Fruit fly (Drosophila melanogaster): Measurements from ENCODE around the gene Hsp23.

Gene Hsp23

dm6 chr3L:9425838-9426237 is 44.2 kb downstream of the Hsp23 start (continued):
- peak; percentile 47 for TF ChIP-seq gem (tag; optimal IDR thresholded peaks at IDR 0.05)
- peak; percentile 28 for TF ChIP-seq Ssrp (tag; optimal IDR thresholded peaks at IDR 0.05)
- peak; percentile 22 for TF ChIP-seq CG2712 (tag; optimal IDR thresholded peaks at IDR 0.05)
- TF ChIP-seq aop (GFP tag; IDR thresholded peaks at IDR 0.05) = no peak
- TF ChIP-seq CG6254 (GFP tag; optimal IDR thresholded peaks at IDR 0.05) = no peak
- TF ChIP-seq stc (GFP tag; IDR thresholded peaks at IDR 0.05) = peak; percentile 17; the same call in 1 of the 2 replicates
- no peak for TF ChIP-seq Nf-YC (tag; optimal IDR thresholded peaks at IDR 0.05)
- no peak for TF ChIP-seq crc (GFP tag; optimal IDR thresholded peaks at IDR 0.05)
- no peak for TF ChIP-seq CG6272 (GFP tag; IDR thresholded peaks at IDR 0.05)
- peak; percentile 76 for TF ChIP-seq vvl (GFP tag; IDR thresholded peaks at IDR 0.05)
- peak; percentile 18; the same call in 1 of the 2 replicates for TF ChIP-seq lmd (GFP tag; IDR thresholded peaks at IDR 0.05)
- no peak for TF ChIP-seq da (GFP tag; optimal IDR thresholded peaks at IDR 0.05)
- peak; percentile 37 for TF ChIP-seq stwl (tag; optimal IDR thresholded peaks at IDR 0.05)
- TF ChIP-seq gro (GFP tag; optimal IDR thresholded peaks at IDR 0.05) = no peak
- peak; percentile 24; the same call in 1 of the 3 replicates for TF ChIP-seq CG11695 (GFP tag; IDR thresholded peaks at IDR 0.05)
- no peak for TF ChIP-seq CG12236 (GFP tag; optimal IDR thresholded peaks at IDR 0.05)
- TF ChIP-seq Hmx (GFP tag; optimal IDR thresholded peaks at IDR 0.05) = no peak
- TF ChIP-seq CG1832 (GFP tag; optimal IDR thresholded peaks at IDR 0.05) = no peak
- no peak for TF ChIP-seq hkb (optimal IDR thresholded peaks at IDR 0.05)
- peak; percentile 10; the same call in 1 of the 2 replicates for TF ChIP-seq hkb (GFP tag; IDR thresholded peaks at IDR 0.05)
- 0 out of 3 replicates have a peak, but pooled peaks have one; percentile 17 for TF ChIP-seq ken (GFP tag; IDR thresholded peaks at IDR 0.05)

dm6 chr3L:9426656-9427294 is 45.1 kb downstream of the Hsp23 start, which contains the start of the genes Atat and Shc:
TSS of gene Atat (minus strand) at chr3L:9426758.
TSS of gene Shc (plus strand) at chr3L:9427010.
- TF ChIP-seq Atf-2 (GFP tag; optimal IDR thresholded peaks at IDR 0.05) (peak; percentile 99), H15 (GFP tag; IDR thresholded peaks at IDR 0.05) (peak; percentile 100), jumu (GFP tag; optimal IDR thresholded peaks at IDR 0.05) (peak; percentile 100), chinmo (GFP tag; IDR thresholded peaks at IDR 0.05; ENCODE audit: partially characterized antibody) (peak; percentile 53; the same call in 2 of the 4 replicates), Hmx (GFP tag; optimal IDR thresholded peaks at IDR 0.05) (peak; percentile 97), odd (GFP tag; optimal IDR thresholded peaks at IDR 0.05) (peak; percentile 88), ATbp (GFP tag; optimal IDR thresholded peaks at IDR 0.05) (peak; percentile 93), NC2β (GFP tag; optimal IDR thresholded peaks at IDR 0.05) (peak; percentile 99), Nf-YC (tag; optimal IDR thresholded peaks at IDR 0.05) (peak; percentile 91), CG1024 (GFP tag; IDR thresholded peaks at IDR 0.05) (peak; percentile 96), CG18764 (GFP tag; optimal IDR thresholded peaks at IDR 0.05) (peak; percentile 99), bcd (GFP tag; optimal IDR thresholded peaks at IDR 0.05) (peak; percentile 99), HHEX (GFP tag; optimal IDR thresholded peaks at IDR 0.05) (peak; percentile 99), CG7839 (tag; optimal IDR thresholded peaks at IDR 0.05) (peak; percentile 99), CG2129 (GFP tag; IDR thresholded peaks at IDR 0.05; ENCODE audit: partially characterized antibody) (peak; percentile 76), CG4404 (GFP tag; IDR thresholded peaks at IDR 0.05) (peak; percentile 100), hbn (GFP tag; IDR thresholded peaks at IDR 0.05; ENCODE audit: partially characterized antibody) (peak; percentile 83), tin (GFP tag; optimal IDR thresholded peaks at IDR 0.05) (peak; percentile 100), Sry-δ (GFP tag; optimal IDR thresholded peaks at IDR 0.05) (peak; percentile 100), Antp (GFP tag; optimal IDR thresholded peaks at IDR 0.05) (peak; percentile 100), z (GFP tag; IDR thresholded peaks at IDR 0.05) (peak; percentile 73; the same call in 2 of the 3 replicates), Neu2 (GFP tag; optimal IDR thresholded peaks at IDR 0.05; ENCODE audit: borderline replicate concordance) (peak; percentile 97), CG7745 (tag; optimal IDR thresholded peaks at IDR 0.05) (peak; percentile 47), CG43689 (GFP tag; IDR thresholded peaks at IDR 0.05) (peak; percentile 98), Lpt (GFP tag; optimal IDR thresholded peaks at IDR 0.05) (no peak), CG14441 (GFP tag; IDR thresholded peaks at IDR 0.05) (peak; percentile 100), Fer1 (GFP tag; optimal IDR thresholded peaks at IDR 0.05) (peak; percentile 98), tx (GFP tag; optimal IDR thresholded peaks at IDR 0.05) (peak; percentile 100), CG11696 (GFP tag; IDR thresholded peaks at IDR 0.05) (peak; percentile 95), yki (optimal IDR thresholded peaks at IDR 0.05) (no peak), row (GFP tag; IDR thresholded peaks at IDR 0.05) (peak; percentile 100), Oaz (GFP tag; IDR thresholded peaks at IDR 0.05) (peak; percentile 99)

Measured in whole organism, embryonic.